Worm (Caenorhabditis elegans) whole organism, L1 larva: Measurements from ENCODE around the gene T21C9.11.

Experiments used
- C04F5.9 ChIP-seq: sonication (generic microtip); optimal IDR thresholded peaks from 2 replicates; lab custom pipeline; 2016; ENCODE audit warnings: missing genetic modification characterization, missing compliant biosample characterization
- C16A3.4 ChIP-seq: fragments of 150-350 bp; optimal IDR thresholded peaks from 2 replicates; lab custom pipeline; 2014; ENCODE audit warnings: missing biosample characterization, missing genetic modification characterization
- Y116A8C.19 ChIP-seq: sonication (generic microtip); optimal IDR thresholded peaks from 2 replicates; lab custom pipeline; 2016; ENCODE audit warnings: missing compliant biosample characterization, missing genetic modification characterization, borderline replicate concordance
- aly-2 ChIP-seq: fragments of 150-350 bp; optimal IDR thresholded peaks from 2 replicates; lab custom pipeline; 2014; ENCODE audit warnings: missing biosample characterization, missing genetic modification characterization
- blmp-1 ChIP-seq: fragments of 150-350 bp; optimal IDR thresholded peaks from 2 replicates; lab custom pipeline; 2014; ENCODE audit warnings: missing biosample characterization, missing genetic modification characterization
- ceh-88 ChIP-seq: fragments of 200-800 bp; sonication (Bioruptor generic); IDR thresholded peaks from 2 replicates; pipeline ENCODE4 v1.3.6; 2022; ENCODE audit warnings: missing genetic modification characterization, missing compliant biosample characterization
- efl-1 ChIP-seq, 4 experiments: fragments of 150-350 bp; optimal IDR thresholded peaks in 3 of 4; peaks in 1 of 4; 1 replicate in 1 of 4; 2 replicates in 3 of 4; lab custom pipeline; 2014; ENCODE audit warnings: missing biosample characterization in 2 of 4, missing genetic modification characterization in 2 of 4, missing genetic modification reagents in 2 of 4
- egl-27 ChIP-seq, 2 experiments: fragments of 150-350 bp in 1 of 2; sonication (generic microtip); optimal IDR thresholded peaks; 3 replicates each; lab custom pipeline; 2017 to 2018; ENCODE audit warnings: missing biosample characterization in 2 of 2, missing genetic modification characterization in 2 of 2, missing genetic modification reagents in 2 of 2
- elt-3 ChIP-seq, 6 experiments: fragments of 150-350 bp in 1 of 6; sonication (generic microtip); optimal IDR thresholded peaks; 2 replicates each; lab custom pipeline; 2017 to 2018; ENCODE audit warnings: missing biosample characterization in 6 of 6, missing genetic modification characterization in 6 of 6, inconsistent platforms in 1 of 6
- fkh-8 ChIP-seq: sonication (generic microtip); optimal IDR thresholded peaks from 2 replicates; lab custom pipeline; 2016; ENCODE audit warnings: mild to moderate bottlenecking, missing genetic modification characterization, missing compliant biosample characterization
- fos-1 ChIP-seq: fragments of 150-350 bp; optimal IDR thresholded peaks from 2 replicates; lab custom pipeline; 2014; ENCODE audit warnings: missing biosample characterization, missing genetic modification characterization
- grh-1 ChIP-seq: fragments of 200-800 bp; sonication (Bioruptor generic); IDR thresholded peaks from 2 replicates; pipeline ENCODE4 v1.3.6; 2022; ENCODE audit warnings: missing genetic modification reagents, missing genetic modification characterization, missing compliant biosample characterization
- hlh-4 ChIP-seq: sonication (generic microtip); optimal IDR thresholded peaks from 2 replicates; lab custom pipeline; 2016; ENCODE audit warnings: mild to moderate bottlenecking, missing genetic modification characterization, missing compliant biosample characterization
- isw-1 ChIP-seq: fragments of 200-800 bp; sonication (Bioruptor generic); IDR thresholded peaks from 2 replicates; pipeline ENCODE4 v1.3.6; 2022; ENCODE audit warnings: missing genetic modification characterization, missing compliant biosample characterization
- lir-3 ChIP-seq: sonication (generic microtip); optimal IDR thresholded peaks from 2 replicates; lab custom pipeline; 2016; ENCODE audit warnings: mild to moderate bottlenecking, missing genetic modification characterization, moderate library complexity, missing compliant biosample characterization; ENCODE audit not compliant: poor library complexity
- lsy-2 ChIP-seq, 2 experiments: fragments of 150-350 bp; optimal IDR thresholded peaks; 2 replicates each; lab custom pipeline; 2014; ENCODE audit warnings: missing biosample characterization in 2 of 2, missing genetic modification characterization in 2 of 2
- mab-9 ChIP-seq: fragments of 200-800 bp; sonication (Bioruptor generic); IDR thresholded peaks from 2 replicates; pipeline ENCODE4 v1.3.6; 2022; ENCODE audit warnings: missing genetic modification reagents, missing genetic modification characterization, missing compliant biosample characterization
- mef-2 ChIP-seq: fragments of 150-350 bp; optimal IDR thresholded peaks from 2 replicates; lab custom pipeline; 2014; ENCODE audit warnings: missing biosample characterization, missing genetic modification characterization
- mep-1 ChIP-seq: fragments of 150-350 bp; optimal IDR thresholded peaks from 2 replicates; lab custom pipeline; 2014; ENCODE audit warnings: missing biosample characterization, missing genetic modification characterization
- nhr-12 ChIP-seq: sonication (generic microtip); optimal IDR thresholded peaks from 2 replicates; lab custom pipeline; 2017; ENCODE audit warnings: missing biosample characterization, missing genetic modification characterization
- nhr-20 ChIP-seq: sonication (generic microtip); optimal IDR thresholded peaks from 2 replicates; lab custom pipeline; 2016; ENCODE audit warnings: mild to moderate bottlenecking, missing genetic modification characterization, missing compliant biosample characterization
- nhr-76 ChIP-seq: sonication (generic microtip); optimal IDR thresholded peaks from 2 replicates; lab custom pipeline; 2017; ENCODE audit warnings: missing biosample characterization, missing genetic modification characterization
- nhr-85 ChIP-seq: sonication (generic microtip); peaks from one replicate; lab custom pipeline; 2016; ENCODE audit warnings: missing genetic modification characterization, inconsistent platforms, missing compliant biosample characterization
- nhr-90 ChIP-seq: sonication (generic microtip); optimal IDR thresholded peaks from 2 replicates; lab custom pipeline; 2016; ENCODE audit warnings: mild to moderate bottlenecking, missing genetic modification characterization, missing compliant biosample characterization; ENCODE audit not compliant: poor library complexity
- pag-3 ChIP-seq: sonication (generic microtip); optimal IDR thresholded peaks from 2 replicates; lab custom pipeline; 2017; ENCODE audit warnings: missing genetic modification characterization, mild to moderate bottlenecking, missing compliant biosample characterization, antibody characterized with exemption, borderline replicate concordance; ENCODE audit not compliant: insufficient read depth
- rnt-1 ChIP-seq: sonication (generic microtip); optimal IDR thresholded peaks from 2 replicates; lab custom pipeline; 2016; ENCODE audit warnings: mild to moderate bottlenecking, missing genetic modification characterization, moderate library complexity, missing compliant biosample characterization
- skn-1 ChIP-seq: fragments of 150-350 bp; optimal IDR thresholded peaks from 2 replicates; lab custom pipeline; 2014; ENCODE audit warnings: missing biosample characterization, missing genetic modification characterization
- snpc-4 ChIP-seq: fragments of 150-350 bp; optimal IDR thresholded peaks from 2 replicates; lab custom pipeline; 2014; ENCODE audit warnings: missing biosample characterization, missing genetic modification characterization
- sup-37 ChIP-seq: fragments of 200-800 bp; sonication (Bioruptor generic); optimal IDR thresholded peaks from 2 replicates; lab custom pipeline; 2018; ENCODE audit warnings: mild to moderate bottlenecking, missing genetic modification characterization, missing compliant biosample characterization
- tbx-2 ChIP-seq: sonication (generic microtip); optimal IDR thresholded peaks from 2 replicates; lab custom pipeline; 2016; ENCODE audit warnings: missing genetic modification characterization, missing compliant biosample characterization
- unc-130 ChIP-seq: fragments of 150-350 bp; optimal IDR thresholded peaks from 2 replicates; lab custom pipeline; 2017; ENCODE audit warnings: missing biosample characterization, missing genetic modification characterization, inconsistent platforms
- unc-86 ChIP-seq: sonication (generic microtip); optimal IDR thresholded peaks from 2 replicates; lab custom pipeline; 2016; ENCODE audit warnings: missing genetic modification characterization, missing compliant biosample characterization
- vab-15 ChIP-seq: sonication (generic microtip); optimal IDR thresholded peaks from 2 replicates; lab custom pipeline; 2017; ENCODE audit warnings: missing genotype, mild to moderate bottlenecking, missing genetic modification characterization, missing compliant biosample characterization
- ztf-11 ChIP-seq, 2 experiments: sonication (generic microtip); optimal IDR thresholded peaks; 2 replicates each; lab custom pipeline; 2016 to 2017; ENCODE audit warnings: missing genetic modification characterization in 2 of 2, missing biosample characterization in 1 of 2, missing compliant biosample characterization in 1 of 2

T21C9.11 gene

DNA sequence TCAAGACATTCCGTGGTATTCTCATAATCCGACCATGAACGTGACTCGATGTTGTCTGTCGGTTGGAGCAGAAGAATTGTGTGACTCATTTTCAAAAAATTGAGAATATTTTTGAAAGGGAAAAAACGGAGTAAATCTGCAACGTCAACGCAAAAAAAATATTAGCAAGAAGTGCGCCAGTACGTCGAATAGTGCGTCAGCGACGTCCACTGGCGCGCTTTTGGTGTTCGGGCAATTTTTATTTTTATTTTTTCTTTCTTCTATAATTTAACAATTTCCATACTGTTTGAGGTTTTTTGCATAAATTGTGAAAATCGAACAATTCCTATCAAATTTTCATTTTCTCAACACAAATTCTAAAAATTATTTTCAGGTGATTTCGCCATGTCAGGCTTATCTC lies 15.8 kb downstream of the T21C9.11 start, which contains the start of the genes erh-1 and lpd-9 (continued):
- TF ChIP-seq rnt-1 (tag; lab: Kevin White, UChicago) (peak; percentile 89), egl-27 (tag; optimal IDR thresholded peaks at IDR 0.05; lab: Kevin White, UChicago) (no peak), fos-1 (tag; lab: Kevin White, UChicago) (no peak), nhr-20 (tag; lab: Kevin White, UChicago) (peak; percentile 82), aly-2 (tag; lab: Kevin White, UChicago) (peak; percentile 29), ztf-11 (tag; optimal IDR thresholded peaks at IDR 0.05; lab: Kevin White, UChicago) (peak in 1 of 2 experiments; percentile 74), C16A3.4 (tag; lab: Kevin White, UChicago) (peak; percentile 57), elt-3 (tag; optimal IDR thresholded peaks at IDR 0.05; lab: Kevin White, UChicago) (peak in 1 of 6 experiments; percentile 34), snpc-4 (peak; percentile 77), mep-1 (tag; lab: Kevin White, UChicago) (peak; percentile 90), nhr-85 (tag; lab: Kevin White, UChicago) (peak; percentile 87), grh-1 (GFP tag; lab: Robert Waterston, UW) (peak; percentile 81), nhr-12 (tag; lab: Kevin White, UChicago) (no peak), nhr-90 (tag; lab: Kevin White, UChicago) (peak; percentile 85), tbx-2 (tag; lab: Kevin White, UChicago) (peak; percentile 87), sup-37 (peak; percentile 39), pag-3 (tag; lab: Kevin White, UChicago) (peak; percentile 53), Y116A8C.19 (tag; lab: Kevin White, UChicago) (no peak), ceh-88 (peak; percentile 21; the same call in 1 of the 2 replicates), lsy-2 (tag; optimal IDR thresholded peaks at IDR 0.05; lab: Kevin White, UChicago) (peak; percentile 78 to 86), vab-15 (tag; lab: Kevin White, UChicago) (no peak), mab-9 (GFP tag; lab: Robert Waterston, UW) (peak; percentile 76), hlh-4 (tag; lab: Kevin White, UChicago) (no peak), skn-1 (peak; percentile 74), C04F5.9 (tag; lab: Kevin White, UChicago) (peak; percentile 53)
- TF ChIP-seq, all 84 proteins: peak for 53

DNA sequence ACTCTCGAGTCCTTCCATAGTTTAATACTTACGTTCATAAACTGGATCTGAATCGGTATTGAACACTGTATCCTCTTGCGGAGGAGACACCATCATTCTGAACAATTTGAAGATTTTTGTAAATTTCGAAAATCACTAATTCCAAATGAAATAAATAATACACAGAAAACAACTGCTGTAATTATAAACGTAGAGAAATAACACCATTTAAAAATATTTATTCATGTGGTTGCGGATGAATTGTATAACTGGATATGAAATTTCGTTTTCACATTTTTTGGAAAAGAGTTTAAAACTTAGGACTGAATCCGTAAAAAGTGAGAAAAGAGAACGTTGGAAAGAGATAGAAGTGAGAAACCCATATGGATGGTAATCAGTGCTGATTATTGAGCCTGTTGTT lies 16.5 kb downstream of the T21C9.11 start, which contains the start of gene mics-1:
TSS of gene mics-1 (minus strand) at position 101 of the 400 bp plus-strand sequence.
- TF ChIP-seq nhr-76 (tag; lab: Kevin White, UChicago) (no peak), efl-1 (optimal IDR thresholded peaks at IDR 0.05; lab: Kevin White, UChicago) (no peak), efl-1 (GFP tag; optimal IDR thresholded peaks at IDR 0.05 in 1 of 2; lab: Kevin White, UChicago) (peak in 1 of 2 experiments; percentile 34)

DNA sequence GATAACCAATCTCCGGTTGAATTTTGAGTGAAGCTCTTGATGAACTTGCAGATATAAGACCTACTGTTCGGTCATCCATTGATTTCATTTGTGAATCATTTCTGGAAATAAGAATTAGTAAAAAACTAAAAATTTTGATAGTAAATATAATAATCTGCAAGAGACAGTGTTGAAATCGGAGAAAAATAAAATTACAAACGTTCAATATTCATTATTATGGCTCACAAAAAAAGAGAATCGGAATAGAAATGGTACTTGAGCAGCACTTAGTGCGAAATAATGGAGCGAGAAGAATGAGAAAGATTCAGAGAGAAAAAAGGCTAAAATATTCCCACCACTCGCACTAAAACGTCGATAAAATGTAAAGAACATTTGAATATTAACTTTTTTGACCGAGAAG lies 18.4 kb downstream of the T21C9.11 start, which contains the start of gene vps-54:
TSS of gene vps-54 (minus strand) at position 101 of the 400 bp plus-strand sequence.
- TF ChIP-seq skn-1 (no peak), unc-86 (no peak), ztf-11 (tag; optimal IDR thresholded peaks at IDR 0.05; lab: Kevin White, UChicago) (no peak), pag-3 (tag; lab: Kevin White, UChicago) (no peak), fkh-8 (tag; lab: Kevin White, UChicago) (no peak), lir-3 (tag; lab: Kevin White, UChicago) (no peak), unc-130 (no peak), isw-1 (no peak), mef-2 (tag; lab: Kevin White, UChicago) (no peak), Y116A8C.19 (tag; lab: Kevin White, UChicago) (no peak)

ce11 chrV:10574197-10574596 lies 20.5 kb downstream of the T21C9.11 start:
- TF ChIP-seq skn-1 (no peak), blmp-1 (tag; lab: Kevin White, UChicago) (peak; percentile 5)
